Worm (Caenorhabditis elegans): ENCODE data around the gene elo-3.

ce11 chrIV:7285839-7286238, 48.3 kb downstream of the elo-3 start, which contains the start of gene C06E4.8:
- no peak for TF ChIP-seq nfya-1 (tag; optimal IDR thresholded peaks at IDR 0.05; ENCODE audit: borderline replicate concordance, insufficient read depth)
- TF ChIP-seq unc-62 (GFP tag; optimal IDR thresholded peaks at IDR 0.05) = no peak
- TF ChIP-seq ama-1 (optimal IDR thresholded peaks at IDR 0.05) = no peak
- no peak for TF ChIP-seq ama-1 (GFP tag; optimal IDR thresholded peaks at IDR 0.05)
- TF ChIP-seq cebp-1 (GFP tag; IDR thresholded peaks at IDR 0.05) = no peak
- TF ChIP-seq cebp-1 (tag; optimal IDR thresholded peaks at IDR 0.05) = no peak
- no peak for TF ChIP-seq rec-8 (tag; optimal IDR thresholded peaks at IDR 0.05)
- no peak for TF ChIP-seq Y67H2A.10 (GFP tag; conservative IDR thresholded peaks at IDR 0.05)
- no peak for TF ChIP-seq F52B5.7 (tag; optimal IDR thresholded peaks at IDR 0.05)
- no peak for TF ChIP-seq F57A8.1 (GFP tag; optimal IDR thresholded peaks at IDR 0.05)
- no peak for TF ChIP-seq Y79H2A.3 (GFP tag; conservative IDR thresholded peaks at IDR 0.05)
